Worm (Caenorhabditis elegans) whole organism, early embryonic: ENCODE measurements around the gene K04H4.5.

Experiments
- ama-1 ChIP-seq: fragments of 150-350 bp; optimal IDR thresholded peaks from 2 replicates; lab custom pipeline; 2014
- ceh-36 ChIP-seq: sonication (generic microtip); optimal IDR thresholded peaks from 2 replicates; lab custom pipeline; 2016; ENCODE audit warnings: missing genetic modification characterization, inconsistent platforms, missing compliant biosample characterization
- flt-1 ChIP-seq: fragments of 200-800 bp; sonication (Bioruptor generic); IDR thresholded peaks from 2 replicates; pipeline ENCODE4 v1.3.6; 2022; ENCODE audit warnings: missing genetic modification characterization, missing compliant biosample characterization
- hmbx-1 ChIP-seq: sonication (generic microtip); optimal IDR thresholded peaks from 2 replicates; lab custom pipeline; 2016; ENCODE audit warnings: mild to moderate bottlenecking, missing genetic modification characterization, missing compliant biosample characterization
- hmg-4 ChIP-seq: fragments of 200-800 bp; sonication (Bioruptor generic); optimal IDR thresholded peaks from 2 replicates; lab custom pipeline; 2018; ENCODE audit warnings: mild to moderate bottlenecking, missing genetic modification characterization, missing compliant biosample characterization
- scrt-1 ChIP-seq: fragments of 200-800 bp; sonication (Bioruptor generic); IDR thresholded peaks from 2 replicates; pipeline ENCODE4 v1.3.6; 2022; ENCODE audit warnings: missing genetic modification characterization, missing compliant biosample characterization
- tra-4 ChIP-seq: sonication (generic microtip); optimal IDR thresholded peaks from 2 replicates; lab custom pipeline; 2017; ENCODE audit warnings: missing genetic modification characterization, missing compliant biosample characterization

ce11 chrIII:9309840-9310239 is 49.3 kb upstream of the K04H4.5 start:
- no peak for TF ChIP-seq ceh-36
- TF ChIP-seq flt-1 (GFP tag; lab: Robert Waterston, UW): no peak
- no peak for TF ChIP-seq hmg-4 (GFP tag; lab: Kevin White, UChicago)
- no peak for TF ChIP-seq tra-4 (tag; lab: Kevin White, UChicago)
- no peak for TF ChIP-seq scrt-1
- TF ChIP-seq hmbx-1 (tag; lab: Kevin White, UChicago): no peak
- TF ChIP-seq ama-1 (lab: Kevin White, UChicago): no peak
